Worm (Caenorhabditis elegans) whole organism, late embryonic: ENCODE results near the gene pot-2.
"Not testable (repeated sequence)": the region's sequence is repeated elsewhere in the genome, so short reads cannot be mapped to it uniquely, and the experiment has no call there.

Experiments
- C08G9.2 ChIP-seq: sonication (generic microtip); optimal IDR thresholded peaks from 2 replicates; lab custom pipeline; 2016; ENCODE audit warnings: mild to moderate bottlenecking, missing genetic modification characterization, moderate library complexity, missing compliant biosample characterization
- Y22D7AL.16 ChIP-seq: sonication (generic microtip); optimal IDR thresholded peaks from 2 replicates; lab custom pipeline; 2016; ENCODE audit warnings: missing genetic modification characterization, missing compliant biosample characterization
- ceh-14 ChIP-seq: sonication (generic microtip); optimal IDR thresholded peaks from 2 replicates; lab custom pipeline; 2016; ENCODE audit warnings: missing genotype, missing genetic modification characterization, missing compliant biosample characterization
- ceh-18 ChIP-seq: sonication (generic microtip); optimal IDR thresholded peaks from 2 replicates; lab custom pipeline; 2016; ENCODE audit warnings: missing genetic modification characterization, missing compliant biosample characterization
- ceh-2 ChIP-seq: sonication (generic microtip); optimal IDR thresholded peaks from 2 replicates; lab custom pipeline; 2016; ENCODE audit warnings: missing genotype, missing genetic modification characterization, missing compliant biosample characterization
- ceh-31 ChIP-seq: sonication (generic microtip); optimal IDR thresholded peaks from 2 replicates; lab custom pipeline; 2016; ENCODE audit warnings: missing genetic modification characterization, missing compliant biosample characterization
- ceh-34 ChIP-seq: sonication (generic microtip); optimal IDR thresholded peaks from 2 replicates; lab custom pipeline; 2016; ENCODE audit warnings: mild to moderate bottlenecking, missing genetic modification characterization, missing compliant biosample characterization
- ceh-45 ChIP-seq: fragments of 200-800 bp; sonication (Bioruptor generic); IDR thresholded peaks from 2 replicates; pipeline ENCODE4 v1.3.6; 2022; ENCODE audit warnings: missing genetic modification reagents, missing genetic modification characterization, missing compliant biosample characterization
- ceh-9 ChIP-seq: sonication (generic microtip); optimal IDR thresholded peaks from 2 replicates; lab custom pipeline; 2016; ENCODE audit warnings: mild to moderate bottlenecking, missing genetic modification characterization, inconsistent platforms, missing compliant biosample characterization
- dve-1 ChIP-seq: sonication (generic microtip); optimal IDR thresholded peaks from 2 replicates; lab custom pipeline; 2017; ENCODE audit warnings: antibody characterized with exemption, mild to moderate bottlenecking, missing genetic modification characterization, missing compliant biosample characterization
- elt-2 ChIP-seq: sonication (generic microtip); optimal IDR thresholded peaks from 2 replicates; lab custom pipeline; 2016; ENCODE audit warnings: missing genetic modification reagents, missing genetic modification characterization, missing compliant biosample characterization
- ets-4 ChIP-seq: sonication (generic microtip); optimal IDR thresholded peaks from 2 replicates; lab custom pipeline; 2016; ENCODE audit warnings: missing genetic modification characterization, missing compliant biosample characterization
- fax-1 ChIP-seq: sonication (generic microtip); optimal IDR thresholded peaks from 2 replicates; lab custom pipeline; 2016; ENCODE audit warnings: missing genotype, missing genetic modification characterization, missing compliant biosample characterization
- fkh-10 ChIP-seq: fragments of 150-350 bp; optimal IDR thresholded peaks from 2 replicates; lab custom pipeline; 2014; ENCODE audit warnings: missing biosample characterization, missing genetic modification reagents, missing genetic modification characterization
- hlh-8 ChIP-seq: sonication (generic microtip); optimal IDR thresholded peaks from 2 replicates; lab custom pipeline; 2016; ENCODE audit warnings: missing genotype, missing genetic modification characterization, missing compliant biosample characterization
- madf-2 ChIP-seq: sonication (generic microtip); optimal IDR thresholded peaks from 2 replicates; lab custom pipeline; 2017; ENCODE audit warnings: missing genetic modification characterization, missing compliant biosample characterization
- mec-3 ChIP-seq: sonication (generic microtip); optimal IDR thresholded peaks from 2 replicates; lab custom pipeline; 2016; ENCODE audit warnings: borderline replicate concordance, missing genetic modification characterization, missing compliant biosample characterization
- nfya-1 ChIP-seq: sonication (generic microtip); optimal IDR thresholded peaks from 2 replicates; lab custom pipeline; 2017; ENCODE audit warnings: missing genetic modification characterization, mild to moderate bottlenecking, missing compliant biosample characterization, antibody characterized with exemption, moderate library complexity
- npax-4 ChIP-seq: sonication (generic microtip); optimal IDR thresholded peaks from 2 replicates; lab custom pipeline; 2016; ENCODE audit warnings: missing genetic modification characterization, missing compliant biosample characterization
- pha-2 ChIP-seq: sonication (generic microtip); optimal IDR thresholded peaks from 2 replicates; lab custom pipeline; 2017; ENCODE audit warnings: mild to moderate bottlenecking, missing genetic modification characterization, missing compliant biosample characterization
- pqm-1 ChIP-seq: sonication (generic microtip); optimal IDR thresholded peaks from 2 replicates; lab custom pipeline; 2016; ENCODE audit warnings: missing genetic modification characterization, missing compliant biosample characterization
- ref-2 ChIP-seq: sonication (generic microtip); optimal IDR thresholded peaks from 2 replicates; lab custom pipeline; 2016; ENCODE audit warnings: missing genetic modification characterization, missing compliant biosample characterization
- rnt-1 ChIP-seq: sonication (generic microtip); optimal IDR thresholded peaks from 2 replicates; lab custom pipeline; 2016; ENCODE audit warnings: missing genetic modification characterization, missing compliant biosample characterization
- sdc-2 ChIP-seq: sonication (generic microtip); optimal IDR thresholded peaks from 2 replicates; lab custom pipeline; 2016; ENCODE audit warnings: missing genotype, missing genetic modification characterization, missing compliant biosample characterization
- sox-2 ChIP-seq: fragments of 200-800 bp; sonication (Bioruptor generic); IDR thresholded peaks from 2 replicates; pipeline ENCODE4 v1.3.6; 2022; ENCODE audit warnings: missing genetic modification reagents, missing genetic modification characterization, missing compliant biosample characterization
- tbx-2 ChIP-seq: sonication (generic microtip); optimal IDR thresholded peaks from 2 replicates; lab custom pipeline; 2016; ENCODE audit warnings: missing genetic modification characterization, missing compliant biosample characterization
- tbx-7 ChIP-seq: sonication (generic microtip); optimal IDR thresholded peaks from 2 replicates; lab custom pipeline; 2016; ENCODE audit warnings: missing genotype, missing genetic modification characterization, missing compliant biosample characterization
- unc-3 ChIP-seq, 2 experiments: fragments of 200-800 bp in 1 of 2; sonication (Bioruptor generic) in 1 of 2; sonication (generic microtip) in 1 of 2; conservative IDR thresholded peaks in 1 of 2; optimal IDR thresholded peaks in 1 of 2; 2 replicates each; pipeline versions ENCODE4 v1.3.6 to Lab custom; 2016 to 2022; ENCODE audit warnings: missing compliant biosample characterization in 2 of 2, missing genetic modification characterization in 2 of 2, missing genetic modification reagents in 1 of 2
- unc-42 ChIP-seq: sonication (generic microtip); optimal IDR thresholded peaks from 2 replicates; lab custom pipeline; 2016; ENCODE audit warnings: missing genotype, missing genetic modification characterization, missing compliant biosample characterization
- unc-86 ChIP-seq: sonication (generic microtip); optimal IDR thresholded peaks from 2 replicates; lab custom pipeline; 2016; ENCODE audit warnings: missing genetic modification characterization, missing compliant biosample characterization
- zip-5 ChIP-seq: sonication (generic microtip); optimal IDR thresholded peaks from 2 replicates; lab custom pipeline; 2016; ENCODE audit warnings: missing genetic modification characterization, missing compliant biosample characterization
- ztf-16 ChIP-seq: sonication (generic microtip); optimal IDR thresholded peaks from 2 replicates; lab custom pipeline; 2017; ENCODE audit warnings: missing genetic modification characterization, missing compliant biosample characterization

The pot-2 gene

DNA sequence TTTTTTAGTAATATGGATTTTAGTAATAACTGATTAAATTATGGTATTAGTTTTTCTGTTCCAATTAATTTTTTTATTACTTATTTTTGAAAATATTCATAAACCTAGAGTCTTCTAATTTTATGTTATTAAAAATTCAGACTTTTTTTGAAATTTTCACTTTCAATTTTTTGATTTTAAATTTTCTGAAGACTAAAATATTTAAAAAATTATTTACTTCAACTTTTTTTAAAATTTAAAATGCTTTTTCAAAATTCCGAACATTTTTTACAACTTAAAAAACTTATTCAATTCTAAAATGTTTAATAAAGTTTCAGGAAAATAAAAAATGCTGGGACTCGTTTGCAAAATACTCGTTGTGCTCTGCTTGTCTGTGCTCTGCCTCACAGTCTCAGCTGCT is 26.6 kb downstream of the pot-2 start, which contains the start of gene nlp-41 (continued):
- TF ChIP-seq rnt-1 (no peak), ceh-9 (tag; lab: Kevin White, UChicago) (no peak), sdc-2 (tag; lab: Kevin White, UChicago) (no peak)

DNA sequence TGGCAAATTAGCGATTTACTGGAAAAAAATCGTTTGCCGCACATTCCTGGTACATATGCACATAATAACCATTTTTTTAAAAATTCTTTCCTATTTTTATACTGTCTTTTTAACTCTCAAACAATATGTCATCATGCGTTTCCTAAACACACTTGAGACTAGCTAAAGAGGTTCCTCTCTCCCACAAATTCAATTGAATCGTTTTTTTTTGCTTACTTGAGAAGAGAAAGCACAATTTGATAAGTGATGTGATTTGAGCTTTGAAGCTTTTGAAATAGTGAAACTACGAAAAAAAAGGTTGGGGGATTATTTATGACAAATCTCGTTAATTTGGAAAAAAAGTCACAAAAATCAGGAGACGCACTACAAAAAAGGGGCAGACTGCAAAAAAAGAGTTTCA is 31.0 kb downstream of the pot-2 start:
- TF ChIP-seq unc-3 (GFP tag; conservative IDR thresholded peaks at IDR 0.05; lab: Robert Waterston, UW) (no peak), unc-3 (tag; optimal IDR thresholded peaks at IDR 0.05; lab: Kevin White, UChicago) (no peak)

DNA sequence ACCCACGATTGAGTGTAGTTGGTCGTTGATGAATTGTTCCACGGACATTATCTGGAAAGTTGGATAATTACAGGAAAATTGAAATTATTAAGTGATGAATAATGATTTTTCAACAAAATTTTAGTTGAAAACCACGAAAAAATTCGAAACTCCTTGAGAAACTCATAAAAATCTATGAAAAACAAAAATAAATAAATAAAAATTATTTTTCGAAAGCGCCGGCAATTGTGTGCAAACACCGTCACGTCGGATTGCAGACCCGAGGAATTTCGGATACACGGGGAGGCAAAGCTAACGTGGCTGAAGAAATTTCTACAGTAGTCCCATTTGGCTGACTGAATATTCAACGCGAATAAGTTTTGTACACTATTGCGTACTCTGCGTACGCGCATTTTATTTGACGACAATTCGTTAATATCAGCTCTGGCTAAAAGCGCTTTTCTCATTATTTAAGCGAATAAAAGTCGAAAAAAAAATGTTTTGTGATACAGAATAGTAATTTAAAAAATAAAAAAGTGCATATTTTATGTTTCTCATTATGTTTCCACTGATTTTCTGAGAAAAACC is 37.7 kb downstream of the pot-2 start, which contains the start of gene mog-4:
Gene mog-4, minus strand, starts transcription at position 51 of the 567 bp plus-strand sequence.
- TF ChIP-seq ets-4 (tag; lab: Kevin White, UChicago) (peak; percentile 80), hlh-8 (peak; percentile 78), elt-2 (tag; lab: Kevin White, UChicago) (peak; percentile 60), ceh-2 (peak; percentile 65), ztf-16 (tag; lab: Kevin White, UChicago) (peak; percentile 60), nfya-1 (tag; lab: Kevin White, UChicago) (peak; percentile 72), unc-3 (GFP tag; conservative IDR thresholded peaks at IDR 0.05; lab: Robert Waterston, UW) (peak; percentile 62; the same call in 1 of the 2 replicates), tbx-7 (tag; lab: Kevin White, UChicago) (peak; percentile 67), C08G9.2 (peak; percentile 89), ceh-31 (tag; lab: Kevin White, UChicago) (peak; percentile 91), zip-5 (tag; lab: Kevin White, UChicago) (peak; percentile 41), rnt-1 (peak; percentile 57), ceh-45 (GFP tag; lab: Robert Waterston, UW) (peak; percentile 69; the same call in 1 of the 2 replicates), unc-86 (tag; lab: Kevin White, UChicago) (peak; percentile 54), dve-1 (tag; lab: Kevin White, UChicago) (peak; percentile 5), ref-2 (tag; lab: Kevin White, UChicago) (peak; percentile 60), ceh-14 (tag; lab: Kevin White, UChicago) (peak; percentile 82), pha-2 (tag; lab: Kevin White, UChicago) (peak; percentile 15), ceh-34 (peak; percentile 76), unc-42 (peak; percentile 89), pqm-1 (tag; lab: Kevin White, UChicago) (peak; percentile 86), madf-2 (tag; lab: Kevin White, UChicago) (peak; percentile 50), Y22D7AL.16 (tag; lab: Kevin White, UChicago) (peak; percentile 9), fax-1 (tag; lab: Kevin White, UChicago) (peak; percentile 47), tbx-2 (peak; percentile 74), ceh-18 (peak; percentile 85), sox-2 (GFP tag; lab: Robert Waterston, UW) (peak; percentile 13)
- TF ChIP-seq unc-3 (tag; optimal IDR thresholded peaks at IDR 0.05; lab: Kevin White, UChicago): not testable (repeated sequence)

DNA sequence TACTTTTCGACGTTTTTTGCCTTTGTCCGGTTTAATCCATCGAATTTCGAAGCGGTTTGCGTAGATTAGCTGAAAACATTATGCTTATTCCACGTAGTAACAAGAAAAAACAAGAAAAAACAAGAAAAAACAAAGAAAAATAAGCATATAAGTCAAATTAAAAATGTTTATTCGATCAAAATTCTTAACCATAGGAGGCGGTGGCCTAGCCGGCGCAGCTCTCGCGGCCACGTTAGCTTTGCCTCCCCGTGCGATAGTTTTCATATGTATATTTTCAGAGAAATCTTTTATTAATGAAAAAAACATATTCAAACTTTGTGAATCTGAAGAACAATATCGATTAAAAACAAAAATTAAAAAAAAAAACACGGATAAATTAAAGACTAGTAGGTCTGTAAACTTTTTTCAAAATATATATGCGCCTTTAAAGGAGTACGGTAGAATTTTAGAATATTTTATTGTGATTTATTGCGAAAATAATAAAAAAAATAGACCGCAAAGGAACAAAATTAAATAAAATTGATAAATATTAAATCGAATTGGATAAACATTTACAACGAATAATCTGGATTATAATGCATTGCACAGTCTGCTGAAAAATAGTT is 39.9 kb downstream of the pot-2 start:
- peak; percentile 7 for TF ChIP-seq unc-42

DNA sequence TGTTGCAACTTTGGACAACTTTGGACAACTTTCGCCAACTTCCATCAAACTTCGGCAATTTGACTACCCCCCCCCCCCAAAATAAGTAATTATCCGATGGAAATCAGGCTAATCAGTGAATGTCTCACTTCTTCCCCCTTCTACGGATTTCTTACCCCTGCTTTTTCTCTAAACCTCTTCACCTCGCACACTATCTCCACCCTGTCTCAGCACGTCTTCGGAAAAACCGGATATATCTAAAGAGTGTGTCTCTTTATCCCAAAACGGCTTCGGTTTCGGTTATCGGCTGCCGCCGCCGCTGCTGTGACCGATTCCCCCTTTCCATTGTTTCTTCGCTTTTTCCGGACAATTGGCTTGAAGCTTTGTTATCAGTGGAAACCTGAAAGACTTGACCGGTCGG is 43.8 kb downstream of the pot-2 start:
- TF ChIP-seq ref-2 (tag; lab: Kevin White, UChicago) (peak; percentile 10), Y22D7AL.16 (tag; lab: Kevin White, UChicago) (no peak)

DNA sequence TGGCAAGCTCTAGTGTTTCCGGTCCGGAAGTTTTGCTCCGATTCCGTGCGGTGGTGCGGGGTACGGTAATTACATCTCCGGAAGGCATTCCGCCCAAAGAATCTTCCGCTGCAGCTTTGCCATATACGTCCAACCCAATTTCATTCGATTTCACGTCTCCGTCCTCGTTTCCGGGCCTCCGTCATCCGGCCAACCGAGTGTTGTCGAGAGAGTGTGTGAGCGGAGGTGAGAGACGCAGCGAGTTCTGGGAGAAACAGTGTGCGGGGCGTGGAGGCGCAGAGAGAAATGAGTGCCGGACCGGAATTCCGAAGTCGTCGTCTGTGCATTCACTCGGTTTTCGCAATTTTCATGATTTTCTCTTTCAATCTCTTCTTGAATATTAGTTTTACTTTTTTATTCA is 45.3 kb downstream of the pot-2 start:
- peak; percentile 34 for TF ChIP-seq fkh-10 (GFP tag; lab: Kevin White, UChicago)
- no peak for TF ChIP-seq npax-4 (tag; lab: Kevin White, UChicago)
- peak; percentile 54 for TF ChIP-seq ceh-31 (tag; lab: Kevin White, UChicago)
- peak; percentile 86 for TF ChIP-seq unc-42
- no peak for TF ChIP-seq mec-3 (tag; lab: Kevin White, UChicago)
